Worm (Caenorhabditis elegans): Measurements from ENCODE around the gene fbxb-114.

Gene fbxb-114

DNA sequence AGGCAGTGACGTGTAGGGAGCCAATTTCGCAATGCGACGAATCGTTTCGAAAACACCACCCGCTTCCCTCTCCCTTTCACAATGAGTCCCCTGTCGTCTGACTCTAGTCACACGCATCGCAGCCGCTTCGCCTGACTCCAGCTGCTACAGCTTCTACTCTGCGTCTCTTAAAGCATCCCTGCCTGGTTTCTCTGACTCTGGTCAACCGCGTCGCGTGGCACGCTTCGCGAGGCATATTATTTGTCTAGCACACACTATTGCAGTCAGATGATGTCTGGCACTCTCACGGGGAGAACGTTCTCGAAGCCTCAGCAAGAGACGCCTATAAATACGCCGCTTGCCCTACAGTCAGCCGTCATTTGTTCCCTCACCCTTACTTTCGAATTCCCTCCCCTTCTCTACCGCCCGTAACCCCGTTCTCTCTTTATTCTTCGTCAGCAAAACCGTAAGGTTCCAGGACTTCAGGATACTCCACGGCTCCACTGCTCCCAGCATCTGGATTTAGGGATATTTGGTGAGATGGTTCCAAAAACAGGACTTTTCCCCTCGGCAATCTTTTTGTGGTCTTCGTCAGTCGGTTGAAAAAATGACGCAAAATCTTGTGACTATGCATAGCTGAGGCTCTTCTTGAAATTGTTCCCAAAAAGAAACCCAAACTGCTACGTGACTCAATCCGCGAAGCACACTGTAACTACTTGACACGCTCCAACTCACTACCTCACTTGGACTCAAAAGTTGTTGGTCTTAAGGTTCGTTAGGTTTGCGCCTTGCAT lies 8.1 kb downstream of the fbxb-114 start (continued):
- TF ChIP-seq ztf-11 (tag; optimal IDR thresholded peaks at IDR 0.05) = peak; percentile 9
- peak; percentile 51 for TF ChIP-seq mml-1 (tag; optimal IDR thresholded peaks at IDR 0.05)
- TF ChIP-seq elt-2 (tag; optimal IDR thresholded peaks at IDR 0.05) = peak; percentile 93
- peak; percentile 23 for TF ChIP-seq nhr-77 (tag; optimal IDR thresholded peaks at IDR 0.05)
- TF ChIP-seq zag-1 (tag; optimal IDR thresholded peaks at IDR 0.05) = peak; percentile 86
- peak; percentile 99 for TF ChIP-seq jun-1 (tag; optimal IDR thresholded peaks at IDR 0.05)
- peak; percentile 96 for TF ChIP-seq nfya-1 (tag; optimal IDR thresholded peaks at IDR 0.05; ENCODE audit: insufficient read depth)

- TF ChIP-seq ama-1 (optimal IDR thresholded peaks at IDR 0.05) (peak; percentile 94), mdl-1 (tag; optimal IDR thresholded peaks at IDR 0.05) (no peak), nhr-25 (tag; optimal IDR thresholded peaks at IDR 0.05) (peak; percentile 17), elt-1 (tag; optimal IDR thresholded peaks at IDR 0.05) (no peak)
Measured at ce11 chrX:16930333-16930621, 8.6 kb downstream of the fbxb-114 start.

DNA sequence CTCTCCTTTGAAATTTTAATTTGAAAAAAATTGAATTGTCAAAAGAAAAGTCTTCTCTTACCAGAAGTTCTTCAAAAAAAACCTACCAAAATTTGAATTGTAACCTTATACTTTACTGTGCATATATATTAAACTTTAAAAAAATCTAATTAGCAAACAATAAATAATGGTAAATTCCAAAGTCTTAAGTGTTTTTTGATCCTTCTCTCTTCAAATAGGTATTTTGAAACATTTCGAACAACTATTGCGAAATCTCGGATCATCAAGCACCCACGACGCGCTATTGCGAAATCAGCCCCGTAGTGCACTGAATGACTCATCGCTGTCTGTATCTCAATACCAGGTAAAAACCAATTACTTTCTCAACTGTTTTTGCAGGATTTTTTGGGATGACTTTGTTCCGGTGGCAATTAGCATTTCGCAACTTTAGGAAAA lies 9.0 kb downstream of the fbxb-114 start:
- TF ChIP-seq pha-4 (tag; optimal IDR thresholded peaks at IDR 0.05) (peak; percentile 75), eor-1 (tag; optimal IDR thresholded peaks at IDR 0.05) (peak in 1 of 2 experiments; percentile 61), lin-39 (tag; optimal IDR thresholded peaks at IDR 0.05) (peak; percentile 85), elt-3 (tag; optimal IDR thresholded peaks at IDR 0.05) (peak in 2 of 3 experiments; percentile 60 to 94), unc-39 (tag; optimal IDR thresholded peaks at IDR 0.05) (no peak), aly-2 (tag; optimal IDR thresholded peaks at IDR 0.05) (no peak), ama-1 (optimal IDR thresholded peaks at IDR 0.05) (peak; percentile 100), elt-1 (tag; optimal IDR thresholded peaks at IDR 0.05) (no peak), ceh-82 (tag; optimal IDR thresholded peaks at IDR 0.05) (no peak), R02D3.7 (tag; optimal IDR thresholded peaks at IDR 0.05) (no peak), fkh-10 (GFP tag; optimal IDR thresholded peaks at IDR 0.05) (no peak), ceh-16 (tag; optimal IDR thresholded peaks at IDR 0.05) (peak; percentile 54), fkh-2 (tag; optimal IDR thresholded peaks at IDR 0.05) (no peak), nhr-28 (tag; optimal IDR thresholded peaks at IDR 0.05) (no peak), nfya-1 (tag; optimal IDR thresholded peaks at IDR 0.05; ENCODE audit: insufficient read depth) (peak; percentile 66), nhr-23 (tag; optimal IDR thresholded peaks at IDR 0.05) (peak; percentile 37), snpc-4 (tag; optimal IDR thresholded peaks at IDR 0.05) (no peak), zag-1 (tag; optimal IDR thresholded peaks at IDR 0.05) (no peak), egl-5 (tag; optimal IDR thresholded peaks at IDR 0.05) (peak; percentile 91), nhr-237 (tag; optimal IDR thresholded peaks at IDR 0.05) (no peak), jun-1 (tag; optimal IDR thresholded peaks at IDR 0.05) (peak; percentile 85), nhr-11 (tag; optimal IDR thresholded peaks at IDR 0.05) (peak; percentile 29), ztf-11 (tag; optimal IDR thresholded peaks at IDR 0.05) (peak; percentile 56), skn-1 (tag; optimal IDR thresholded peaks at IDR 0.05) (peak; percentile 55), nhr-77 (tag; optimal IDR thresholded peaks at IDR 0.05) (no peak), unc-62 (GFP tag; optimal IDR thresholded peaks at IDR 0.05) (no peak), mdl-1 (tag; optimal IDR thresholded peaks at IDR 0.05) (no peak), egl-27 (tag; optimal IDR thresholded peaks at IDR 0.05) (no peak), elt-2 (tag; optimal IDR thresholded peaks at IDR 0.05) (peak; percentile 55), ceh-9 (tag; optimal IDR thresholded peaks at IDR 0.05) (no peak), fos-1 (tag; optimal IDR thresholded peaks at IDR 0.05) (peak; percentile 92), nhr-25 (tag; optimal IDR thresholded peaks at IDR 0.05) (peak; percentile 99), lsy-12 (tag; optimal IDR thresholded peaks at IDR 0.05) (peak; percentile 78), nhr-76 (tag; optimal IDR thresholded peaks at IDR 0.05) (peak; percentile 3), nhr-12 (tag; optimal IDR thresholded peaks at IDR 0.05) (no peak), ceh-28 (tag; optimal IDR thresholded peaks at IDR 0.05) (no peak), sea-2 (GFP tag; optimal IDR thresholded peaks at IDR 0.05) (no peak), nhr-43 (tag; optimal IDR thresholded peaks at IDR 0.05; ENCODE audit: poor library complexity, severe bottlenecking) (peak; percentile 77), tbx-2 (tag; optimal IDR thresholded peaks at IDR 0.05) (no peak), mml-1 (tag; optimal IDR thresholded peaks at IDR 0.05) (no peak), lin-15B (tag; optimal IDR thresholded peaks at IDR 0.05) (peak; percentile 5), nhr-67 (tag; optimal IDR thresholded peaks at IDR 0.05) (no peak), ztf-4 (tag; optimal IDR thresholded peaks at IDR 0.05) (peak; percentile 88), hmg-11 (tag; optimal IDR thresholded peaks at IDR 0.05) (no peak), ZK546.5 (tag; optimal IDR thresholded peaks at IDR 0.05) (no peak), daf-12 (tag; optimal IDR thresholded peaks at IDR 0.05) (no peak), pqm-1 (tag; optimal IDR thresholded peaks at IDR 0.05) (no peak)
